Fruit fly (Drosophila melanogaster) whole organism, embryonic: ENCODE data around the gene CG31717.
A peak's percentile ranks its signal among the peaks of the same experiment; 100 is the strongest.

ENCODE experiments used
- Blimp-1 ChIP-seq: fragments of 200-800 bp; sonication (Bioruptor generic); optimal IDR thresholded peaks from 3 replicates; lab custom pipeline; 2018; ENCODE audit warnings: missing biosample characterization, missing genetic modification characterization, mild to moderate bottlenecking, moderate library complexity, missing genetic modification reagents
- CG10147 ChIP-seq: fragments of 200-800 bp; sonication (Bioruptor generic); optimal IDR thresholded peaks from 2 replicates; lab custom pipeline; 2019; ENCODE audit warnings: missing biosample characterization, mild to moderate bottlenecking, missing genetic modification characterization, moderate library complexity
- CG10267 ChIP-seq: fragments of 200-800 bp; sonication (Bioruptor generic); optimal IDR thresholded peaks from 2 replicates; lab custom pipeline; 2018; ENCODE audit warnings: missing biosample characterization, mild to moderate bottlenecking, missing genetic modification characterization, moderate library complexity
- CG11247 ChIP-seq: fragments of 200-800 bp; sonication (Bioruptor generic); IDR thresholded peaks from 2 replicates; pipeline ENCODE4 v1.3.6; 2022; ENCODE audit warnings: missing biosample characterization, missing genetic modification characterization
- CG12659 ChIP-seq: fragments of 200-800 bp; sonication (Bioruptor generic); optimal IDR thresholded peaks from 3 replicates; lab custom pipeline; 2017; ENCODE audit warnings: mild to moderate bottlenecking, missing biosample characterization, missing genetic modification reagents, missing genetic modification characterization
- CG12744 ChIP-seq: fragments of 200-800 bp; sonication (Bioruptor generic); optimal IDR thresholded peaks from 2 replicates; lab custom pipeline; 2016; ENCODE audit warnings: missing biosample characterization, missing genetic modification characterization
- CG13424 ChIP-seq: fragments of 200-800 bp; sonication (Bioruptor generic); optimal IDR thresholded peaks from 2 replicates; lab custom pipeline; 2019; ENCODE audit warnings: missing biosample characterization, mild to moderate bottlenecking, missing genetic modification characterization, moderate library complexity
- CG17186 ChIP-seq: fragments of 200-800 bp; sonication (Bioruptor generic); optimal IDR thresholded peaks from 3 replicates; lab custom pipeline; 2017; ENCODE audit warnings: missing biosample characterization, missing genetic modification reagents, missing genetic modification characterization
- CG17802 ChIP-seq: fragments of 200-800 bp; sonication (Bioruptor generic); optimal IDR thresholded peaks from 2 replicates; lab custom pipeline; 2018; ENCODE audit warnings: missing biosample characterization, mild to moderate bottlenecking, missing genetic modification characterization, moderate library complexity
- CG17829 ChIP-seq: fragments of 200-800 bp; optimal IDR thresholded peaks from 2 replicates; lab custom pipeline; 2019; ENCODE audit warnings: missing biosample characterization, mild to moderate bottlenecking, missing genetic modification characterization, moderate library complexity
- CG1792 ChIP-seq: fragments of 200-800 bp; sonication (Bioruptor generic); optimal IDR thresholded peaks from 2 replicates; lab custom pipeline; 2016; ENCODE audit warnings: missing biosample characterization, missing genetic modification characterization
- CG2116 ChIP-seq: fragments of 200-800 bp; sonication (Bioruptor generic); optimal IDR thresholded peaks from 3 replicates; lab custom pipeline; 2018; ENCODE audit warnings: missing biosample characterization, mild to moderate bottlenecking, missing genetic modification characterization
- CG2199 ChIP-seq: fragments of 200-800 bp; sonication (Bioruptor generic); IDR thresholded peaks from 3 replicates; pipeline ENCODE4 v1.3.6; 2022; ENCODE audit warnings: missing biosample characterization, missing genetic modification characterization
- CG34224 ChIP-seq: fragments of 200-800 bp; sonication (Bioruptor generic); IDR thresholded peaks from 3 replicates; pipeline ENCODE4 v1.3.6; 2022; ENCODE audit warnings: missing biosample characterization, missing genetic modification characterization; ENCODE audit not compliant: partially characterized antibody
- CG34422 ChIP-seq: fragments of 200-800 bp; sonication (Bioruptor generic); IDR thresholded peaks from 3 replicates; pipeline ENCODE4 v1.3.6; 2022; ENCODE audit warnings: missing biosample characterization, missing genetic modification characterization
- CG4617 ChIP-seq: fragments of 200-800 bp; sonication (Bioruptor generic); optimal IDR thresholded peaks from 3 replicates; lab custom pipeline; 2016; ENCODE audit warnings: missing biosample characterization, missing genetic modification characterization, borderline replicate concordance
- CG4820 ChIP-seq: fragments of 200-800 bp; sonication (Bioruptor generic); optimal IDR thresholded peaks from 3 replicates; lab custom pipeline; 2016; ENCODE audit warnings: missing biosample characterization, missing genetic modification characterization
- CG8290 ChIP-seq, 3 experiments: fragments of 200-800 bp; sonication (Bioruptor generic); optimal IDR thresholded peaks; 2 replicates each; lab custom pipeline; 2016 to 2019; ENCODE audit warnings: missing biosample characterization in 3 of 3, missing genetic modification characterization in 3 of 3, mild to moderate bottlenecking in 2 of 3, moderate library complexity in 1 of 3
- D19B ChIP-seq: fragments of 200-800 bp; sonication (Bioruptor generic); optimal IDR thresholded peaks from 2 replicates; lab custom pipeline; 2017; ENCODE audit warnings: missing biosample characterization, mild to moderate bottlenecking, missing genetic modification characterization
- Dek ChIP-seq: fragments of 200-800 bp; sonication (Bioruptor generic); optimal IDR thresholded peaks from 3 replicates; lab custom pipeline; 2019; ENCODE audit warnings: missing biosample characterization, mild to moderate bottlenecking, missing genetic modification characterization, moderate library complexity
- Dll ChIP-seq: fragments of 200-800 bp; sonication (Bioruptor generic); IDR thresholded peaks from 4 replicates; pipeline ENCODE4 v1.3.6; 2022; ENCODE audit warnings: missing biosample characterization, missing genetic modification characterization; ENCODE audit not compliant: partially characterized antibody
- Ets65A ChIP-seq: fragments of 200-800 bp; sonication (Bioruptor generic); peaks from one replicate; lab custom pipeline; 2016; ENCODE audit warnings: missing biosample characterization, missing genetic modification characterization
- GATAe ChIP-seq: fragments of 200-800 bp; sonication (Bioruptor generic); conservative IDR thresholded peaks from 2 replicates; pipeline ENCODE4 v1.3.6; 2022; ENCODE audit warnings: missing biosample characterization, missing genetic modification characterization
- HmgZ ChIP-seq: fragments of 200-800 bp; sonication (Bioruptor generic); optimal IDR thresholded peaks from 2 replicates; lab custom pipeline; 2018; ENCODE audit warnings: missing biosample characterization, mild to moderate bottlenecking, missing genetic modification characterization
- Hr39 ChIP-seq: fragments of >200 bp; optimal IDR thresholded peaks from 2 replicates; lab custom pipeline; 2017
- MBD-R2 ChIP-seq: fragments of 200-800 bp; sonication (Bioruptor generic); IDR thresholded peaks from 2 replicates; pipeline ENCODE4 v1.3.6; 2022; ENCODE audit warnings: missing biosample characterization, missing genetic modification characterization
- Opbp ChIP-seq: fragments of 200-800 bp; sonication (Bioruptor generic); IDR thresholded peaks from 3 replicates; pipeline ENCODE4 v1.3.6; 2022; ENCODE audit warnings: missing biosample characterization, missing genetic modification characterization; ENCODE audit not compliant: partially characterized antibody
- Ptx1 ChIP-seq: fragments of 200-800 bp; sonication (Bioruptor generic); IDR thresholded peaks from 2 replicates; pipeline ENCODE4 v1.3.6; 2022; ENCODE audit warnings: missing biosample characterization, missing genetic modification characterization
- Sry-δ ChIP-seq: fragments of 200-800 bp; sonication (Bioruptor generic); optimal IDR thresholded peaks from 2 replicates; lab custom pipeline; 2016; ENCODE audit warnings: missing biosample characterization, missing genetic modification characterization
- Stat92E ChIP-seq, 3 experiments: fragments of >200 bp in 2 of 3; fragments of 200-800 bp in 1 of 3; sonication (Bioruptor generic) in 1 of 3; optimal IDR thresholded peaks; 2 replicates each; lab custom pipeline; 2017 to 2019; ENCODE audit warnings: missing biosample characterization in 3 of 3, missing genetic modification characterization in 3 of 3, mild to moderate bottlenecking in 1 of 3, moderate library complexity in 1 of 3
- croc ChIP-seq: fragments of 200-800 bp; sonication (Bioruptor generic); conservative IDR thresholded peaks from 3 replicates; pipeline ENCODE4 v1.3.6; 2022; ENCODE audit warnings: missing biosample characterization, missing genetic modification characterization
- crol ChIP-seq: fragments of 200-800 bp; sonication (Bioruptor generic); IDR thresholded peaks from 2 replicates; pipeline ENCODE4 v1.3.6; 2022; ENCODE audit warnings: missing biosample characterization, missing genetic modification characterization
- dan ChIP-seq: fragments of 200-800 bp; sonication (Bioruptor generic); IDR thresholded peaks from 2 replicates; pipeline ENCODE4 v1.3.6; 2022; ENCODE audit warnings: missing biosample characterization, missing genetic modification characterization
- eyg ChIP-seq: fragments of 200-800 bp; sonication (Bioruptor generic); optimal IDR thresholded peaks from 3 replicates; lab custom pipeline; 2016; ENCODE audit warnings: missing biosample characterization, missing genetic modification characterization
- fd3F ChIP-seq: fragments of 200-800 bp; sonication (Bioruptor generic); optimal IDR thresholded peaks from 2 replicates; lab custom pipeline; 2018; ENCODE audit warnings: missing biosample characterization, mild to moderate bottlenecking, missing genetic modification characterization, moderate library complexity
- gfzf ChIP-seq: fragments of 200-800 bp; sonication (Bioruptor generic); optimal IDR thresholded peaks from 2 replicates; lab custom pipeline; 2016; ENCODE audit warnings: missing biosample characterization, mild to moderate bottlenecking, missing genetic modification characterization, moderate library complexity
- hbn ChIP-seq: fragments of 200-800 bp; sonication (Bioruptor generic); IDR thresholded peaks from 2 replicates; pipeline ENCODE4 v1.3.6; 2022; ENCODE audit warnings: missing biosample characterization, missing genetic modification characterization; ENCODE audit not compliant: partially characterized antibody
- lola ChIP-seq, 3 experiments: fragments of >200 bp in 2 of 3; fragments of 200-800 bp in 1 of 3; sonication (Bioruptor generic) in 1 of 3; optimal IDR thresholded peaks; 2 replicates each; lab custom pipeline; 2017 to 2019; ENCODE audit warnings: missing biosample characterization in 3 of 3, missing genetic modification characterization in 3 of 3, mild to moderate bottlenecking in 1 of 3, moderate library complexity in 1 of 3
- mirr ChIP-seq: fragments of 200-800 bp; sonication (Bioruptor generic); optimal IDR thresholded peaks from 3 replicates; lab custom pipeline; 2018; ENCODE audit warnings: missing biosample characterization, mild to moderate bottlenecking, missing genetic modification characterization
- p53 ChIP-seq: fragments of 200-800 bp; sonication (Bioruptor generic); optimal IDR thresholded peaks from 2 replicates; lab custom pipeline; 2016; ENCODE audit warnings: missing biosample characterization, missing genetic modification characterization
- peb ChIP-seq: fragments of 200-800 bp; sonication (Bioruptor generic); IDR thresholded peaks from 2 replicates; pipeline ENCODE4 v1.3.6; 2022; ENCODE audit warnings: missing biosample characterization, missing genetic modification characterization
- pfk ChIP-seq: fragments of 200-800 bp; sonication (Bioruptor generic); optimal IDR thresholded peaks from 2 replicates; lab custom pipeline; 2018; ENCODE audit warnings: missing biosample characterization, mild to moderate bottlenecking, missing genetic modification characterization, moderate library complexity
- row ChIP-seq: fragments of 200-800 bp; sonication (Bioruptor generic); IDR thresholded peaks from 3 replicates; pipeline ENCODE4 v1.3.6; 2022; ENCODE audit warnings: missing biosample characterization, missing genetic modification characterization
- sd ChIP-seq: fragments of 200-800 bp; sonication (Bioruptor generic); optimal IDR thresholded peaks from 3 replicates; lab custom pipeline; 2018; ENCODE audit warnings: missing biosample characterization, mild to moderate bottlenecking, missing genetic modification characterization, moderate library complexity
- slbo ChIP-seq: fragments of 200-800 bp; sonication (Bioruptor generic); IDR thresholded peaks from 2 replicates; pipeline ENCODE4 v1.3.6; 2022; ENCODE audit warnings: missing biosample characterization, missing genetic modification characterization
- sqz ChIP-seq: fragments of 200-800 bp; sonication (Bioruptor generic); optimal IDR thresholded peaks from 3 replicates; lab custom pipeline; 2018; ENCODE audit warnings: missing biosample characterization, mild to moderate bottlenecking, missing genetic modification characterization
- stwl ChIP-seq: fragments of 200-800 bp; sonication (Bioruptor generic); optimal IDR thresholded peaks from 3 replicates; lab custom pipeline; 2018; ENCODE audit warnings: missing biosample characterization, mild to moderate bottlenecking, missing genetic modification characterization, moderate library complexity

The CG31717 gene

dm6 chr2L:10226724-10227407 is 23.7 kb upstream of the CG31717 start, which contains the start of gene CG5708 (continued):
- TF ChIP-seq D19B (GFP tag; lab: Kevin White, UChicago) (no peak), Ptx1 (no peak), CG17802 (tag; lab: Kevin White, UChicago) (peak; percentile 82), GATAe (no peak), Ets65A (GFP tag; lab: Kevin White, UChicago) (peak; percentile 13), CG2116 (GFP tag; lab: Kevin White, UChicago) (peak; percentile 23), dan (GFP tag; lab: Robert Waterston, UW) (no peak), row (GFP tag; lab: Robert Waterston, UW) (peak; percentile 89), CG34422 (GFP tag; lab: Robert Waterston, UW) (no peak), CG17829 (tag; lab: Kevin White, UChicago) (peak; percentile 35), CG11247 (GFP tag; lab: Robert Waterston, UW) (no peak), CG4820 (GFP tag; lab: Kevin White, UChicago) (no peak), Sry-δ (GFP tag; lab: Kevin White, UChicago) (peak; percentile 36), Opbp (peak; percentile 75; the same call in 2 of the 3 replicates), CG10267 (tag; lab: Kevin White, UChicago) (peak; percentile 25), p53 (GFP tag; lab: Kevin White, UChicago) (no peak), CG4617 (GFP tag; lab: Kevin White, UChicago) (peak; percentile 73), MBD-R2 (GFP tag; lab: Robert Waterston, UW) (peak; percentile 58), CG8290 (GFP tag; optimal IDR thresholded peaks at IDR 0.05; lab: Kevin White, UChicago) (peak; percentile 62), CG8290 (tag; optimal IDR thresholded peaks at IDR 0.05; lab: Kevin White, UChicago) (peak; percentile 34 to 67), crol (GFP tag; lab: Robert Waterston, UW) (no peak), hbn (GFP tag; lab: Robert Waterston, UW) (peak; percentile 30; the same call in 1 of the 2 replicates), CG10147 (no peak), pfk (GFP tag; lab: Kevin White, UChicago) (peak; percentile 86), sqz (GFP tag; lab: Kevin White, UChicago) (no peak), lola (GFP tag; optimal IDR thresholded peaks at IDR 0.05; lab: Kevin White, UChicago) (peak in 1 of 3 experiments; percentile 18), CG12744 (no peak), stwl (tag; lab: Kevin White, UChicago) (peak; percentile 1), HmgZ (tag; lab: Kevin White, UChicago) (peak; percentile 42), CG17186 (GFP tag; lab: Kevin White, UChicago) (no peak), sd (tag; lab: Kevin White, UChicago) (peak; percentile 73), Dek (tag; lab: Kevin White, UChicago) (no peak), mirr (GFP tag; lab: Kevin White, UChicago) (no peak), CG34224 (GFP tag; lab: Robert Waterston, UW) (peak; percentile 30; the same call in 2 of the 3 replicates), CG13424 (tag; lab: Kevin White, UChicago) (peak; percentile 34), slbo (peak; percentile 73)

DNA sequence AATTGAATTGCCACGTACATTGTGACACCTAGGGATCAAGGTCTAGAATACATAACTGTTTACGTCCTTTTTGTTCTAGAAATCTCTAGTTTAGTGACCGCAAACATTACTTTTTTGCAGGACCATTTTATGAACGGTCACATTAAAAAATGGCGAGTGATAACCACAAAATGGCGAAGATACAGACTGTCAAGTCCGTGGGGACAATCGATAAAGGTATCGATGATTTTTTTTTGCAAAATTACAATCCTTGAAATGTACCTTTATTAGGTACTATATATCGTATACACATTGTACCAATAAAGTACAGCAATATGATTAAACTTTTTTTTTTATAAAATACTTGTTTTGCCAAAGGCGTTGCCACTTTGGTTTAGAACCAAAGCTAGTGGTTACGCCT is 20.1 kb upstream of the CG31717 start:
- TF ChIP-seq Blimp-1 (GFP tag; lab: Kevin White, UChicago): no peak
- no peak for TF ChIP-seq CG2199
- no peak for TF ChIP-seq croc (GFP tag; lab: Robert Waterston, UW)
- TF ChIP-seq CG12659 (GFP tag; lab: Kevin White, UChicago): no peak
- no peak for TF ChIP-seq CG1792 (GFP tag; lab: Kevin White, UChicago)
- no peak for TF ChIP-seq Hr39 (lab: Kevin White, UChicago)
- no peak for TF ChIP-seq Stat92E (GFP tag; optimal IDR thresholded peaks at IDR 0.05; lab: Kevin White, UChicago)
- no peak for TF ChIP-seq eyg (GFP tag; lab: Kevin White, UChicago)
- TF ChIP-seq peb (GFP tag; lab: Robert Waterston, UW): no peak
- TF ChIP-seq gfzf (GFP tag; lab: Kevin White, UChicago): peak; percentile 41
- no peak for TF ChIP-seq CG10267 (tag; lab: Kevin White, UChicago)
- TF ChIP-seq Dll (GFP tag; lab: Robert Waterston, UW): peak; percentile 54; the same call in 3 of the 4 replicates
- no peak for TF ChIP-seq fd3F (GFP tag; lab: Kevin White, UChicago)
- 0 out of 2 replicates have a peak, but pooled peaks have one; percentile 30 for TF ChIP-seq hbn (GFP tag; lab: Robert Waterston, UW)
- TF ChIP-seq CG34224 (GFP tag; lab: Robert Waterston, UW): peak; percentile 44
- no peak for TF ChIP-seq HmgZ (tag; lab: Kevin White, UChicago)
- peak; percentile 56 for TF ChIP-seq Sry-δ (GFP tag; lab: Kevin White, UChicago)
